Worm (Caenorhabditis elegans) whole organism, midembryonic: Measurements from ENCODE around the gene skr-12.

Experiments used
- T22C8.4 ChIP-seq: fragments of 200-800 bp; sonication (Bioruptor generic); IDR thresholded peaks from 2 replicates; pipeline ENCODE4 v1.3.6; 2022; ENCODE audit warnings: missing genetic modification characterization, missing compliant biosample characterization
- flt-1 ChIP-seq: fragments of 200-800 bp; sonication (Bioruptor generic); IDR thresholded peaks from 2 replicates; pipeline ENCODE4 v1.3.6; 2022; ENCODE audit warnings: missing genetic modification characterization, missing compliant biosample characterization
- klf-2 ChIP-seq: fragments of 200-800 bp; sonication (Bioruptor generic); conservative IDR thresholded peaks from 2 replicates; pipeline ENCODE4 v1.3.6; 2022; ENCODE audit warnings: missing genetic modification reagents, missing genetic modification characterization, missing compliant biosample characterization
- med-1 ChIP-seq: sonication (generic microtip); optimal IDR thresholded peaks from 2 replicates; lab custom pipeline; 2017; ENCODE audit warnings: missing genetic modification characterization, mild to moderate bottlenecking, missing compliant biosample characterization, antibody characterized with exemption, missing genetic modification reagents; ENCODE audit not compliant: insufficient read depth
- ref-1 ChIP-seq: fragments of 200-800 bp; sonication (Bioruptor generic); conservative IDR thresholded peaks from 2 replicates; pipeline ENCODE4 v1.3.6; 2022; ENCODE audit warnings: missing genetic modification reagents, missing genetic modification characterization, missing compliant biosample characterization
- tab-1 ChIP-seq: fragments of 200-800 bp; sonication (Bioruptor generic); IDR thresholded peaks from 2 replicates; pipeline ENCODE4 v1.3.6; 2022; ENCODE audit warnings: missing genetic modification characterization, missing compliant biosample characterization

DNA sequence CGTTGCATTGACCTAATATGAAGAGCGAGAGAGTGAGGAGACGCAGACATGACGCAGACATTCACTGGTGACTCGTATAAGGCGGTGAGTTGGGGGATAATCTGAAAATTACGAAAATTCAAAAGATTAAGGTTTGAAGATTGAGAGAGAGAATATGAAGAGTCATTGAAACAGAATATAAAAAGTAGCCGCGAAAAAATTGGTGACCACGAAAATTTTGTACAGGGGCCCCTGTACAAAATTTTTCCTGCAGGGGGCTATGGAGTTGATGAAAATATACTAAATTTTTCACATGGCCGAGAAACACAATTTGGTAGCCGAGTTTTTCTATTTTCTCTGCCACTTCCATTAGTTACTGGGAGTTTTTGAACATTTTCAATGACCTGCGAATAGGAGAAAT, 39.7 kb downstream of the skr-12 start, which contains the start of gene cnnm-1:
- TF ChIP-seq flt-1 (GFP tag; lab: Robert Waterston, UW) (no peak), med-1 (GFP tag; lab: Kevin White, UChicago) (no peak), tab-1 (no peak), klf-2 (GFP tag; lab: Robert Waterston, UW) (no peak), ref-1 (GFP tag; lab: Robert Waterston, UW) (no peak), T22C8.4 (GFP tag; lab: Robert Waterston, UW) (no peak)
